Fruit fly (Drosophila melanogaster): ENCODE measurements around the gene CG6293.

The CG6293 gene

dm6 chr3R:10263972-10264536 is 47.4 kb downstream of the CG6293 start, which contains the start of gene Nuak:
Gene Nuak (plus strand): TSS chr3R:10264306.
- TF ChIP-seq CG7368 (GFP tag; optimal IDR thresholded peaks at IDR 0.05) = peak; percentile 88
- no peak for TF ChIP-seq CG15336 (GFP tag; IDR thresholded peaks at IDR 0.05)
- peak; percentile 69 for TF ChIP-seq CG6854 (GFP tag; optimal IDR thresholded peaks at IDR 0.05)
- no peak for TF ChIP-seq CG6163 (GFP tag; IDR thresholded peaks at IDR 0.05)
- peak; percentile 77 for TF ChIP-seq CG32006 (GFP tag; optimal IDR thresholded peaks at IDR 0.05)
- TF ChIP-seq CG3919 (GFP tag; optimal IDR thresholded peaks at IDR 0.05) = peak; percentile 93
- TF ChIP-seq Hr39 (GFP tag; optimal IDR thresholded peaks at IDR 0.05) = peak; percentile 94
- TF ChIP-seq fd85E (GFP tag; optimal IDR thresholded peaks at IDR 0.05) = peak; percentile 13
- TF ChIP-seq CG10669 (GFP tag; optimal IDR thresholded peaks at IDR 0.05) = peak; percentile 63
- peak; percentile 93 for TF ChIP-seq cyc (GFP tag; optimal IDR thresholded peaks at IDR 0.05)
- peak; percentile 32 for TF ChIP-seq dsx (GFP tag; optimal IDR thresholded peaks at IDR 0.05; ENCODE audit: poor library complexity, severe bottlenecking)
- peak; percentile 88 for TF ChIP-seq CG3032 (tag; optimal IDR thresholded peaks at IDR 0.05)
- TF ChIP-seq CG1621 (tag; optimal IDR thresholded peaks at IDR 0.05) = peak; percentile 55
- peak; percentile 29 for TF ChIP-seq fd59A (GFP tag; optimal IDR thresholded peaks at IDR 0.05)
- TF ChIP-seq Gug (GFP tag; IDR thresholded peaks at IDR 0.05) = no peak
- peak; percentile 67 for TF ChIP-seq CG34406 (GFP tag; optimal IDR thresholded peaks at IDR 0.05)
- TF ChIP-seq ss (GFP tag; optimal IDR thresholded peaks at IDR 0.05) = peak; percentile 31 to 64
- TF ChIP-seq CG6792 (GFP tag; optimal IDR thresholded peaks at IDR 0.05) = peak; percentile 81
- TF ChIP-seq Eip93F (GFP tag; optimal IDR thresholded peaks at IDR 0.05) = peak; percentile 69
- TF ChIP-seq Ets96B (tag; optimal IDR thresholded peaks at IDR 0.05) = peak; percentile 65
- TF ChIP-seq CG8632 (GFP tag; optimal IDR thresholded peaks at IDR 0.05) = peak; percentile 60
- peak; percentile 96 for TF ChIP-seq svp (GFP tag)
- TF ChIP-seq CG11902 (GFP tag; optimal IDR thresholded peaks at IDR 0.05) = peak; percentile 89
- TF ChIP-seq CG11294 (GFP tag; IDR thresholded peaks at IDR 0.05) = no peak
- peak; percentile 89 for TF ChIP-seq CG10631 (GFP tag; optimal IDR thresholded peaks at IDR 0.05)
- no peak for TF ChIP-seq eg (GFP tag; IDR thresholded peaks at IDR 0.05)
- peak; percentile 89 for TF ChIP-seq Ets21C (GFP tag; optimal IDR thresholded peaks at IDR 0.05)
- peak; percentile 56 for TF ChIP-seq CG16779 (tag; optimal IDR thresholded peaks at IDR 0.05)
- TF ChIP-seq fkh (GFP tag; optimal IDR thresholded peaks at IDR 0.05) = peak; percentile 63
- no peak for TF ChIP-seq CG8119 (GFP tag; IDR thresholded peaks at IDR 0.05)
- TF ChIP-seq dac (GFP tag; optimal IDR thresholded peaks at IDR 0.05) = peak; percentile 59
- peak; percentile 90 for TF ChIP-seq topi (GFP tag; optimal IDR thresholded peaks at IDR 0.05)
- TF ChIP-seq Blimp-1 (GFP tag; optimal IDR thresholded peaks at IDR 0.05) = peak; percentile 11
- TF ChIP-seq OdsH (GFP tag; optimal IDR thresholded peaks at IDR 0.05) = peak; percentile 89
- peak; percentile 97 for TF ChIP-seq Eip78C (GFP tag)
- TF ChIP-seq CG6808 (GFP tag; optimal IDR thresholded peaks at IDR 0.05) = peak; percentile 16
- peak; percentile 69 for TF ChIP-seq CG4318 (GFP tag; optimal IDR thresholded peaks at IDR 0.05)
- peak; percentile 87 for TF ChIP-seq esn (GFP tag; optimal IDR thresholded peaks at IDR 0.05)
- TF ChIP-seq CG8319 (GFP tag; optimal IDR thresholded peaks at IDR 0.05) = peak; percentile 75
- peak; percentile 51 for TF ChIP-seq CG9139 (GFP tag; optimal IDR thresholded peaks at IDR 0.05)
- TF ChIP-seq Smox (GFP tag; optimal IDR thresholded peaks at IDR 0.05) = peak; percentile 86
- TF ChIP-seq CG6276 (GFP tag; optimal IDR thresholded peaks at IDR 0.05) = peak; percentile 93
- peak; percentile 64 for TF ChIP-seq Lpt (GFP tag; optimal IDR thresholded peaks at IDR 0.05)
- TF ChIP-seq spab (GFP tag; optimal IDR thresholded peaks at IDR 0.05) = no peak
- peak; percentile 62 for TF ChIP-seq Hr38 (GFP tag; optimal IDR thresholded peaks at IDR 0.05)
- peak; percentile 84 for TF ChIP-seq acj6 (GFP tag; optimal IDR thresholded peaks at IDR 0.05)
- peak; percentile 53 for TF ChIP-seq CG11762 (GFP tag; optimal IDR thresholded peaks at IDR 0.05; ENCODE audit: insufficient read depth)
- TF ChIP-seq salr (GFP tag; optimal IDR thresholded peaks at IDR 0.05) = peak; percentile 51 to 78
- peak; percentile 78 for TF ChIP-seq net (GFP tag; optimal IDR thresholded peaks at IDR 0.05)
- peak; percentile 96 for TF ChIP-seq CG31627 (GFP tag; optimal IDR thresholded peaks at IDR 0.05)
- peak; percentile 90 for TF ChIP-seq Sox15 (GFP tag; optimal IDR thresholded peaks at IDR 0.05)
